Fruit fly (Drosophila melanogaster) whole organism, wandering third instar larva: ENCODE data around the gene Ugt36F1.

Source experiments
- Abd-B ChIP-seq: fragments of >200 bp; optimal IDR thresholded peaks from 2 replicates; lab custom pipeline; 2017; ENCODE audit warnings: missing biosample characterization, missing genetic modification characterization
- CG9705 ChIP-seq: fragments of 200-800 bp; sonication (Bioruptor generic); optimal IDR thresholded peaks from 2 replicates; lab custom pipeline; 2018; ENCODE audit warnings: missing biosample characterization, mild to moderate bottlenecking, missing genetic modification characterization
- CrebA ChIP-seq: fragments of 200-800 bp; sonication (Bioruptor generic); optimal IDR thresholded peaks from 2 replicates; lab custom pipeline; 2016; ENCODE audit warnings: missing biosample characterization, mild to moderate bottlenecking, missing genetic modification characterization, borderline replicate concordance
- Dfd ChIP-seq: fragments of >200 bp; optimal IDR thresholded peaks from 2 replicates; lab custom pipeline; 2017; ENCODE audit warnings: missing biosample characterization, missing genetic modification characterization
- Dif ChIP-seq: fragments of 200-275, 200-300 bp; sonication (Bioruptor generic); optimal IDR thresholded peaks from 2 replicates; lab custom pipeline; 2018; ENCODE audit warnings: missing biosample characterization, missing genetic modification characterization; ENCODE audit not compliant: partially characterized antibody
- GATAd ChIP-seq: sonication (Bioruptor generic); optimal IDR thresholded peaks from 2 replicates; lab custom pipeline; 2016; ENCODE audit warnings: missing biosample characterization, missing genetic modification characterization
- HLH106 ChIP-seq: fragments of 200-800 bp; optimal IDR thresholded peaks from 3 replicates; lab custom pipeline; 2019; ENCODE audit warnings: missing biosample characterization, mild to moderate bottlenecking, missing genetic modification characterization, moderate library complexity
- Hnf4 ChIP-seq: fragments of 200-800 bp; sonication (Bioruptor generic); optimal IDR thresholded peaks from 2 replicates; lab custom pipeline; 2016; ENCODE audit warnings: missing biosample characterization, mild to moderate bottlenecking, missing genetic modification characterization
- Hr78 ChIP-seq: fragments of >200 bp; optimal IDR thresholded peaks from 2 replicates; lab custom pipeline; 2017; ENCODE audit warnings: missing biosample characterization, missing genetic modification characterization
- Hr83 ChIP-seq: fragments of 200-300 bp; sonication (Bioruptor generic); optimal IDR thresholded peaks from 2 replicates; lab custom pipeline; 2016; ENCODE audit warnings: missing biosample characterization, mild to moderate bottlenecking, missing genetic modification characterization, moderate library complexity; ENCODE audit not compliant: poor library complexity, severe bottlenecking
- Jra ChIP-seq: sonication (Bioruptor generic); optimal IDR thresholded peaks from 2 replicates; lab custom pipeline; 2016; ENCODE audit warnings: missing biosample characterization, missing genetic modification characterization
- Myc ChIP-seq: fragments of >200 bp; optimal IDR thresholded peaks from 2 replicates; lab custom pipeline; 2017
- N ChIP-seq: fragments of >200 bp; optimal IDR thresholded peaks from 2 replicates; lab custom pipeline; 2018; ENCODE audit warnings: missing biosample characterization, missing external identifiers, missing genetic modification characterization
- OdsH ChIP-seq: fragments of 200-800 bp; sonication (Bioruptor generic); optimal IDR thresholded peaks from 2 replicates; lab custom pipeline; 2016; ENCODE audit warnings: missing biosample characterization, mild to moderate bottlenecking, missing genetic modification characterization
- Rel ChIP-seq, 2 experiments: fragments of 200-800 bp; sonication (Bioruptor generic) in 1 of 2; optimal IDR thresholded peaks; 2 replicates in 1 of 2; 3 replicates in 1 of 2; lab custom pipeline; 2016 to 2019; ENCODE audit warnings: mild to moderate bottlenecking in 2 of 2, missing biosample characterization in 2 of 2, missing genetic modification characterization in 2 of 2, moderate library complexity in 1 of 2
- Sp1 ChIP-seq: fragments of 200-800 bp; sonication (Bioruptor generic); optimal IDR thresholded peaks from 3 replicates; lab custom pipeline; 2019; ENCODE audit warnings: missing biosample characterization, mild to moderate bottlenecking, missing genetic modification characterization, moderate library complexity
- Vsx2 ChIP-seq: fragments of 200-300, 225-300 bp; sonication (Bioruptor generic); optimal IDR thresholded peaks from 2 replicates; lab custom pipeline; 2018; ENCODE audit warnings: missing biosample characterization, missing genetic modification characterization; ENCODE audit not compliant: partially characterized antibody
- br ChIP-seq: fragments of 200-800 bp; sonication (Bioruptor generic); optimal IDR thresholded peaks from 2 replicates; lab custom pipeline; 2016; ENCODE audit warnings: missing biosample characterization, missing genetic modification characterization
- brk ChIP-seq: fragments of 200-800 bp; sonication (Bioruptor generic); optimal IDR thresholded peaks from 2 replicates; lab custom pipeline; 2016; ENCODE audit warnings: missing biosample characterization, mild to moderate bottlenecking, missing genetic modification characterization
- dl ChIP-seq, 2 experiments: fragments of 175-275, 200-275 bp in 1 of 2; fragments of 200-275 bp in 1 of 2; sonication (Bioruptor generic); optimal IDR thresholded peaks; lab custom pipeline; 2018; ENCODE audit warnings: mild to moderate bottlenecking in 2 of 2, missing biosample characterization in 2 of 2, missing genetic modification characterization in 2 of 2, moderate library complexity in 2 of 2; ENCODE audit not compliant: partially characterized antibody in 2 of 2, insufficient read depth in 1 of 2
- dmrt93B ChIP-seq: fragments of 200-800 bp; sonication (Bioruptor generic); optimal IDR thresholded peaks from 2 replicates; lab custom pipeline; 2018; ENCODE audit warnings: missing biosample characterization, mild to moderate bottlenecking, missing genetic modification characterization
- dsf ChIP-seq: sonication (Bioruptor generic); optimal IDR thresholded peaks from 2 replicates; lab custom pipeline; 2016; ENCODE audit warnings: missing biosample characterization, missing genetic modification characterization, borderline replicate concordance
- ey ChIP-seq: fragments of 200-800 bp; sonication (Bioruptor generic); optimal IDR thresholded peaks from 2 replicates; lab custom pipeline; 2016; ENCODE audit warnings: missing biosample characterization, missing genetic modification characterization
- foxo ChIP-seq, 2 experiments: fragments of 200-800 bp; sonication (Bioruptor generic); optimal IDR thresholded peaks; 2 replicates in 1 of 2; 3 replicates in 1 of 2; lab custom pipeline; 2016 to 2017; ENCODE audit warnings: missing biosample characterization in 2 of 2, missing genetic modification characterization in 2 of 2
- fru ChIP-seq: fragments of 200-800 bp; sonication (Bioruptor generic); optimal IDR thresholded peaks from 3 replicates; lab custom pipeline; 2016; ENCODE audit warnings: missing biosample characterization, mild to moderate bottlenecking, missing genetic modification characterization
- h ChIP-seq: fragments of 200-800 bp; sonication (Bioruptor generic); optimal IDR thresholded peaks from 3 replicates; lab custom pipeline; 2016; ENCODE audit warnings: missing biosample characterization, mild to moderate bottlenecking, missing genetic modification characterization
- jim ChIP-seq: fragments of 175-275, 200-325 bp; sonication (Bioruptor generic); optimal IDR thresholded peaks from 2 replicates; lab custom pipeline; 2016; ENCODE audit warnings: missing biosample characterization, mild to moderate bottlenecking, missing genetic modification characterization
- pan ChIP-seq: fragments of >200 bp; optimal IDR thresholded peaks from 2 replicates; lab custom pipeline; 2017
- psq ChIP-seq: fragments of 200-800 bp; sonication (Bioruptor generic); optimal IDR thresholded peaks from 3 replicates; lab custom pipeline; 2017; ENCODE audit warnings: missing biosample characterization, mild to moderate bottlenecking, missing genetic modification characterization, moderate library complexity
- rgr ChIP-seq: fragments of 200-800 bp; sonication (Bioruptor generic); optimal IDR thresholded peaks from 3 replicates; lab custom pipeline; 2016; ENCODE audit warnings: missing biosample characterization, mild to moderate bottlenecking, missing genetic modification characterization
- sage ChIP-seq: fragments of 200-800 bp; sonication (Bioruptor generic); optimal IDR thresholded peaks from 2 replicates; lab custom pipeline; 2016; ENCODE audit warnings: missing biosample characterization, mild to moderate bottlenecking, missing genetic modification characterization
- sv ChIP-seq: fragments of 200-800 bp; sonication (Bioruptor generic); optimal IDR thresholded peaks from 3 replicates; lab custom pipeline; 2016; ENCODE audit warnings: missing biosample characterization, missing genetic modification characterization
- usp ChIP-seq: fragments of >200 bp; optimal IDR thresholded peaks from 2 replicates; lab custom pipeline; 2017; ENCODE audit warnings: missing biosample characterization, missing genetic modification characterization
- woc ChIP-seq: sonication (Bioruptor generic); optimal IDR thresholded peaks from 2 replicates; lab custom pipeline; 2016; ENCODE audit warnings: missing biosample characterization, mild to moderate bottlenecking, missing genetic modification characterization

Gene Ugt36F1

DNA sequence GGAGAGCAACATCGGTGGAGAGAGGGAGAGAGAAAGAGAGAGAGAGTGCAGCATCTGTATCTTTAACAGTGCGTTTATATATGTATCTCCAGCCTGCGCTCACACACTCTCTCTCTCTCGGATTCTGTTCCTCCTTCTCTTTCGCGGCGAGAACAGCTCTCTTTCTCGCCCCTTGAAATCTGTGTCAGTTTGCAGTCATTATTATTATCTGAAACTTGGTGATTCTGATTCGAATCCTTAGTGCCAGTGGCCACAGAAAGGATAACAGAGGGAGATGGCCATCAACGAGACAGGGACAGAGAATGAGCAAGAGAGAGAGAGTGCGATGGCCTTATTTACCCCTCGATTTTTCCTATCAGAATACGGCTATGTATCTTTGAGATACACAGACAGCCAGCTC lies 36.2 kb upstream of the Ugt36F1 start:
- TF ChIP-seq sv (GFP tag; lab: Kevin White, UChicago), result no peak
- TF ChIP-seq Vsx2 (GFP tag; lab: Kevin White, UChicago), result no peak
- TF ChIP-seq dl (GFP tag; optimal IDR thresholded peaks at IDR 0.05; lab: Kevin White, UChicago; ENCODE audit: insufficient read depth in 1 of 2, partially characterized antibody in 2 of 2), result peak; percentile 1 to 2
- TF ChIP-seq Dif (GFP tag; lab: Kevin White, UChicago), result peak; percentile 26
- no peak for TF ChIP-seq rgr (GFP tag; lab: Kevin White, UChicago)

- TF ChIP-seq Dif (GFP tag; lab: Kevin White, UChicago), result no peak
- TF ChIP-seq brk (GFP tag; lab: Kevin White, UChicago), result no peak
- TF ChIP-seq Dfd, result peak; percentile 35
- TF ChIP-seq foxo (GFP tag; optimal IDR thresholded peaks at IDR 0.05; lab: Kevin White, UChicago), result no peak
- no peak for TF ChIP-seq Hr78 (GFP tag; lab: Kevin White, UChicago)
- TF ChIP-seq fru (GFP tag; lab: Kevin White, UChicago), result no peak
- TF ChIP-seq Rel (GFP tag; optimal IDR thresholded peaks at IDR 0.05; lab: Kevin White, UChicago), result no peak
- TF ChIP-seq Rel (tag; optimal IDR thresholded peaks at IDR 0.05; lab: Kevin White, UChicago), result no peak
- no peak for TF ChIP-seq CG9705
Observed at dm6 chr2L:18783357-18784040, 35.6 kb upstream of the Ugt36F1 start.

- TF ChIP-seq N (GFP tag; lab: Kevin White, UChicago) (no peak), h (GFP tag; lab: Kevin White, UChicago) (no peak), Hr83 (GFP tag; lab: Kevin White, UChicago) (no peak)
Observed at dm6 chr2L:18785026-18785600, 34.0 kb upstream of the Ugt36F1 start.

DNA sequence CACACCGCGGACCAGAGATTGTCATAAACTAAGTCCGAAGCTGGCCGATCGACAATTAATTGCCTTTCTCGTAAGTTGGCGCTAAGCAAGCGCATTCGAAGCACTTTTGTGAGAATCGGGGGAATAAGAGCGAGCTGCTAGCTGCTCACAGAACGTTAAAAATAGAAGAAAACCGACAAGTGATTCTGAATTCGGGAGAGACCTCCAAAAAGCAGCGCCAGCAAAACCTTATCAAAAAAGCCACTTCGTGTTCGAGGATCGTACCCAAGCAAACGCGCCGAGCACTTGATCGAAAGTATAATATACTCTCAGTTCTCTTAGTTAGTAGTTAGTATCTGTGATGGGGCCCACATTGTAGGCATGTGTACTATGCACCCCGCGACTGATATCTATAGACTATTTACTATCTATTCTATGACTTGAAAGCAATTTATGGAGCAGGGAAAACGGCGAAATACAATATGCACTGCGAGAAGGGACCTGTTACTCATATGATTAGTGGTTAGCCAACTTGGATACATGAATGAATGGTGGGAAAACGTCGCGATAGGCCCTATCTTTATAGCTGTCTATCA lies 31.6 kb upstream of the Ugt36F1 start:
- TF ChIP-seq OdsH (no peak), Rel (GFP tag; optimal IDR thresholded peaks at IDR 0.05; lab: Kevin White, UChicago) (no peak), Rel (tag; optimal IDR thresholded peaks at IDR 0.05; lab: Kevin White, UChicago) (peak; percentile 16), psq (GFP tag; lab: Kevin White, UChicago) (no peak), usp (GFP tag; lab: Kevin White, UChicago) (no peak)

DNA sequence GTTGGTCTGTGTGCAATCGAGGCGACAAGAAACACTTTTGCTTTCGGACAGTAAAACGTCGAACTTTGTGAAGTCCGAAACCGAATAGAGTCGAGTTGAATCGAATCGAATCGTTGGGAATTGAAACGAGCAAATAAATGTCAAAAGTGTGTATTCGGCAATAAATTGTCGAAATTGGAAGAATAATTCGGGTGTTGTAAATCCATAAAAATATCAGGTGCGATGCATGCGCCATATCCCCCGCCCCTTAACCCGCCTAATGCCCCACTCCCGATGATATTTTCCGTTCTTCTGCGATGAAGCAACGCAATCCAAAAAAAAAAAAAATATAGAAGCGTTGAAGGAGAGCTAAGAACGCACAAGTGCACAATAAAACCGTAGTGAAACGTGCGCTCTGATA lies 30.2 kb upstream of the Ugt36F1 start:
- TF ChIP-seq fru (GFP tag; lab: Kevin White, UChicago), result no peak
- no peak for TF ChIP-seq Abd-B
- TF ChIP-seq dsf (GFP tag; lab: Kevin White, UChicago), result no peak
- TF ChIP-seq GATAd (GFP tag; lab: Kevin White, UChicago), result no peak
- no peak for TF ChIP-seq Dif (GFP tag; lab: Kevin White, UChicago)
- no peak for TF ChIP-seq Hnf4
- no peak for TF ChIP-seq Vsx2 (GFP tag; lab: Kevin White, UChicago)
- no peak for TF ChIP-seq CG9705
- TF ChIP-seq Sp1 (GFP tag; lab: Kevin White, UChicago), result peak; percentile 7
- TF ChIP-seq N (GFP tag; lab: Kevin White, UChicago), result no peak
- TF ChIP-seq CrebA (GFP tag; lab: Kevin White, UChicago), result peak; percentile 20
- no peak for TF ChIP-seq usp (GFP tag; lab: Kevin White, UChicago)
- no peak for TF ChIP-seq pan (lab: Kevin White, UChicago)
- peak; percentile 27 for TF ChIP-seq h (GFP tag; lab: Kevin White, UChicago)
- no peak for TF ChIP-seq Rel (GFP tag; optimal IDR thresholded peaks at IDR 0.05; lab: Kevin White, UChicago)
- peak; percentile 57 for TF ChIP-seq Rel (tag; optimal IDR thresholded peaks at IDR 0.05; lab: Kevin White, UChicago)
- TF ChIP-seq jim (GFP tag; lab: Kevin White, UChicago), result no peak
- TF ChIP-seq dmrt93B, result no peak
- no peak for TF ChIP-seq foxo (GFP tag; optimal IDR thresholded peaks at IDR 0.05; lab: Kevin White, UChicago)
- no peak for TF ChIP-seq sv (GFP tag; lab: Kevin White, UChicago)
- TF ChIP-seq rgr (GFP tag; lab: Kevin White, UChicago), result no peak
- TF ChIP-seq br, result no peak
- TF ChIP-seq brk (GFP tag; lab: Kevin White, UChicago), result no peak
- no peak for TF ChIP-seq Jra (GFP tag; lab: Kevin White, UChicago)
- TF ChIP-seq sage (GFP tag; lab: Kevin White, UChicago), result no peak
- TF ChIP-seq ey, result no peak
- no peak for TF ChIP-seq woc (GFP tag; lab: Kevin White, UChicago)
- no peak for TF ChIP-seq Myc
- TF ChIP-seq HLH106 (tag; lab: Kevin White, UChicago), result no peak
